Worm (Caenorhabditis elegans) whole organism, dauer: ENCODE data around the gene ttr-34.

ENCODE experiments used
- unc-62 ChIP-seq: sonication (generic microtip); optimal IDR thresholded peaks from 2 replicates; lab custom pipeline; 2017; ENCODE audit warnings: missing biosample characterization, missing genetic modification reagents, missing genetic modification characterization

The ttr-34 gene

ce11 chrX:13139493-13139892, at the start of gene ttr-34:
ttr-34 (plus strand) TSS chrX:13139793.
- no peak for TF ChIP-seq unc-62 (GFP tag; lab: Kevin White, UChicago)

- no peak for TF ChIP-seq unc-62 (GFP tag; lab: Kevin White, UChicago)
These were observed 48.9 kb upstream of the ttr-34 start, which contains the start of gene R03G8.3 for ce11 chrX:13090665-13091064. R03G8.3 (plus strand) TSS chrX:13090965.

- no peak for TF ChIP-seq unc-62 (GFP tag; lab: Kevin White, UChicago)
These were observed 48.4 kb upstream of the ttr-34 start for ce11 chrX:13091199-13091598.

ce11 chrX:13100410-13100809, 39.2 kb upstream of the ttr-34 start, which contains the start of gene R03G8.6:
R03G8.6 (minus strand) TSS chrX:13100510.
- no peak for TF ChIP-seq unc-62 (GFP tag; lab: Kevin White, UChicago)

ce11 chrX:13102838-13103237, 36.8 kb upstream of the ttr-34 start:
- no peak for TF ChIP-seq unc-62 (GFP tag; lab: Kevin White, UChicago)

- no peak for TF ChIP-seq unc-62 (GFP tag; lab: Kevin White, UChicago)
These were observed 34.6 kb upstream of the ttr-34 start, which contains the start of gene F17H10.1 for ce11 chrX:13104966-13105365. F17H10.1 (plus strand) TSS chrX:13105241.

- no peak for TF ChIP-seq unc-62 (GFP tag; lab: Kevin White, UChicago)
These were observed 33.3 kb upstream of the ttr-34 start for ce11 chrX:13106177-13106761.

ce11 chrX:13108664-13109063, 30.9 kb upstream of the ttr-34 start:
- no peak for TF ChIP-seq unc-62 (GFP tag; lab: Kevin White, UChicago)

ce11 chrX:13110004-13110403, 29.6 kb upstream of the ttr-34 start:
- TF ChIP-seq unc-62 (GFP tag; lab: Kevin White, UChicago): no peak

- no peak for TF ChIP-seq unc-62 (GFP tag; lab: Kevin White, UChicago)
These were observed 26.9 kb upstream of the ttr-34 start for ce11 chrX:13112664-13113063.

ce11 chrX:13113457-13113856, 26.1 kb upstream of the ttr-34 start, which contains the start of gene F17H10.2:
F17H10.2 (plus strand) TSS chrX:13113772.
- no peak for TF ChIP-seq unc-62 (GFP tag; lab: Kevin White, UChicago)

- TF ChIP-seq unc-62 (GFP tag; lab: Kevin White, UChicago): no peak
These were observed 23.9 kb upstream of the ttr-34 start for ce11 chrX:13115694-13116093.

- TF ChIP-seq unc-62 (GFP tag; lab: Kevin White, UChicago): no peak
These were observed 23.2 kb upstream of the ttr-34 start for ce11 chrX:13116380-13116779.

- no peak for TF ChIP-seq unc-62 (GFP tag; lab: Kevin White, UChicago)
These were observed 19.7 kb upstream of the ttr-34 start for ce11 chrX:13119900-13120299.

ce11 chrX:13121104-13121503, 18.5 kb upstream of the ttr-34 start:
- no peak for TF ChIP-seq unc-62 (GFP tag; lab: Kevin White, UChicago)

- TF ChIP-seq unc-62 (GFP tag; lab: Kevin White, UChicago): no peak
These were observed 17.4 kb upstream of the ttr-34 start, which contains the start of gene snx-17 for ce11 chrX:13122191-13122590. snx-17 (minus strand) TSS chrX:13122291.

ce11 chrX:13126420-13126819, 13.2 kb upstream of the ttr-34 start, which contains the start of gene F17H10.4:
F17H10.4 (minus strand) TSS chrX:13126520.
- TF ChIP-seq unc-62 (GFP tag; lab: Kevin White, UChicago): no peak
